Fruit fly (Drosophila melanogaster): Measurements from ENCODE around the gene Mdh2.

DNA sequence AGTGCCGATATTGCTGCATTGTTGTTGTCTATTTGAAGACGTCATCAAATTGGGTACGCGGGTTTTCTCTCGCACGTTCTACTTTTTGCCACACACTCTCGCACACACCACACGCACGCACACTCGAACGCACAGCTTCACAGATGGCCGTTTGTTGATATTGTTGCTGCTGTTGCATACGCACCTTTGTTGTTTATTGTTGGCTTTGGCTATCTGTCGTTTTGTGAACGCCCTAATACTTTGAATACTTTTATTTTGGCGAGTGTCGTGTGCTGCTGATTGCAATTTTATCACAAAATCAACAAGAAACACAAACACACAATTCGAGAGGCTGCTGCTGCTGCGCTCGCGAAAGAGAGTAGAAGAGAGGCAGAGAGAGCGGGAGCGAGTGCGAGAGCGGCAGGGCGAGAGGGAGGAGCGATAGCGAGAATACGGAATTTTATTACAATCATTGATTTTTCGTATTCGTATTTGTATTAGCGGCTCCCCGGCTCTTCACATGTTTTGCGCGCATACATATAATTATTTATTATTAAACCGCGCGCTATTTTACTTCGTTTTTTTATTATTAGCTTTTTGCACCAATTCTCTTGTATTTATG lies 27.6 kb upstream of the Mdh2 start:
- TF ChIP-seq h (optimal IDR thresholded peaks at IDR 0.05) (no peak), Myc (optimal IDR thresholded peaks at IDR 0.05) (no peak), psq (optimal IDR thresholded peaks at IDR 0.05) (no peak), insv (optimal IDR thresholded peaks at IDR 0.05) (no peak)

All from Kc167 (cell line).